Worm (Caenorhabditis elegans): ENCODE measurements around the gene clec-166.
A peak's percentile ranks its signal among the peaks of the same experiment; 100 is the strongest.

The clec-166 gene

ce11 chrIV:1266138-1266537, 15.0 kb upstream of the clec-166 start:
- TF ChIP-seq ahr-1 (tag; optimal IDR thresholded peaks at IDR 0.05) (no peak), elt-2 (tag; optimal IDR thresholded peaks at IDR 0.05) (peak; percentile 2)

ce11 chrIV:1264928-1265327, 13.8 kb upstream of the clec-166 start, which contains the start of gene F38A1.13:
F38A1.13 (plus strand) TSS chrIV:1265228.
- no peak for TF ChIP-seq mec-3 (tag; optimal IDR thresholded peaks at IDR 0.05; ENCODE audit: borderline replicate concordance)
- no peak for TF ChIP-seq ahr-1 (tag; optimal IDR thresholded peaks at IDR 0.05)

- TF ChIP-seq ama-1 (optimal IDR thresholded peaks at IDR 0.05) (no peak), madf-2 (tag; optimal IDR thresholded peaks at IDR 0.05) (no peak), dve-1 (tag; optimal IDR thresholded peaks at IDR 0.05) (no peak), nfya-1 (tag; optimal IDR thresholded peaks at IDR 0.05) (no peak), rnt-1 (tag; optimal IDR thresholded peaks at IDR 0.05) (no peak), C08G9.2 (tag; optimal IDR thresholded peaks at IDR 0.05) (no peak), unc-86 (tag; optimal IDR thresholded peaks at IDR 0.05) (no peak), ceh-45 (GFP tag; IDR thresholded peaks at IDR 0.05) (no peak), ets-4 (tag; optimal IDR thresholded peaks at IDR 0.05) (no peak), fkh-10 (GFP tag; optimal IDR thresholded peaks at IDR 0.05) (no peak), unc-42 (tag; optimal IDR thresholded peaks at IDR 0.05) (no peak), syd-9 (tag; optimal IDR thresholded peaks at IDR 0.05) (no peak), tbx-7 (tag; optimal IDR thresholded peaks at IDR 0.05) (no peak), ceh-34 (tag; optimal IDR thresholded peaks at IDR 0.05) (no peak), ahr-1 (tag; optimal IDR thresholded peaks at IDR 0.05) (no peak)
These were observed 10.8 kb upstream of the clec-166 start for ce11 chrIV:1261930-1262329.

DNA sequence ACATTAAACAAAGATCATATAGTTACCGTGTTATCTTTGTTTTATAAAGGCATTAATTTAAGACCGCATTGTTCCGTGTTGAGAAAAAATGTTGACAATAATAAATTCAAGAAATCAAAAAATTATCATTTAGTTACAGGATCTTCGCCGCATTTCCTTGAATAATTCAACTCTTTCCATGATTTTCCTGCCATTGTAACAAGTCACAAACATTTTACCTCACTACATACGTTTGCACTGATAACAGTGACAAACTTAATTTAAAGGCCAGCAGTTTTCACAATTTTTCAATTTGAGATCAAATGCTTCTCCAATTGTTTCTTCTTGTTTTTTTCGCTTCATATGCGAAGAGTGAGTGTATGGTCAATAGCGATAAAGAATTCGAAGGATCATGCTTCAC, 9.9 kb upstream of the clec-166 start, which contains the start of gene clec-169:
clec-169 (plus strand) TSS at position 301 of the 400 bp plus-strand sequence.
- TF ChIP-seq ceh-34 (tag; optimal IDR thresholded peaks at IDR 0.05) = no peak

DNA sequence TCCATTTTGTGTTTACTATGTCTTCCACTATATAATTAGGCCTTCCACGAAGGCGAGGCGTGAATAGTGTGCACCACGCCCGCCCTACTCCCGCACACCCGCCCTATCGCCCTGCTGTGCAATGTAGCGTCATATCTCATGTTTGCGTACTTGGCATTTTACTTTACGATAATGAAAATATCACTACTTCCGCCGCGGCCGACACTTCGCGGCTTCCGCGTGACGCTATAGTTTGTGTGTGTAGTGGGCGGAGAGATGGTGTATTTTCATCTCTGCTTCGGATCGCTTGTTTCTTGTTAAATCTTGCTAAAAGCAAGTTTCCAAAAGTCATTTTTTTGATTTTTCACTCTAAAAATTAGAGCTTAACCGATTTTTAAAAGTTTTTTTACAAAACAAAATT, 9.3 kb upstream of the clec-166 start:
- no peak for TF ChIP-seq zip-5 (tag; optimal IDR thresholded peaks at IDR 0.05)
- TF ChIP-seq che-1 (tag; optimal IDR thresholded peaks at IDR 0.05) = no peak
- TF ChIP-seq hlh-6 (tag; optimal IDR thresholded peaks at IDR 0.05) = no peak
- TF ChIP-seq ceh-22 (tag; optimal IDR thresholded peaks at IDR 0.05) = no peak
- no peak for TF ChIP-seq ceh-2 (tag; optimal IDR thresholded peaks at IDR 0.05)
- TF ChIP-seq hlh-13 (GFP tag; optimal IDR thresholded peaks at IDR 0.05) = no peak
- no peak for TF ChIP-seq ceh-48 (tag; optimal IDR thresholded peaks at IDR 0.05)
- no peak for TF ChIP-seq rnt-1 (tag; optimal IDR thresholded peaks at IDR 0.05)
- TF ChIP-seq C08G9.2 (tag; optimal IDR thresholded peaks at IDR 0.05) = no peak
- no peak for TF ChIP-seq fax-1 (tag; optimal IDR thresholded peaks at IDR 0.05)
- TF ChIP-seq ceh-14 (tag; optimal IDR thresholded peaks at IDR 0.05) = no peak

DNA sequence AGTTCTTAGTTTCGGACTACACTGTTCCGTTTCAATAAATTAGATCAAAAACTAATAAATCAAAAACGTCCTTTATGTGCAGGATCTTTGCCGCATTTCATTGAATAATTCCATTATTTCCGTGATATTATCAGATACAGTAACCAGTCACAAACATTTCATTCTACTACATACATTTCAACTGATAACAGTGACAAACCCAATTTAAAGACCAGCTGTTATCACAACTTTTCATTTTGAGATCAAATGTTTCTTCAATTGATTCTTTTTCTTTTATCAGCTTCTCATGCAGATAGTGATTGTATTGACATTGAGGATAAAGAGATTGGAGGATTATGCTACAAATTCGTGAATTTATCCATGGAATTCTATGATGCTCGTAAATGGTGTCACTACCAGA, 5.6 kb upstream of the clec-166 start, which contains the start of gene clec-168:
clec-168 (plus strand) TSS at position 247 of the 400 bp plus-strand sequence.
- TF ChIP-seq ceh-9 (tag; optimal IDR thresholded peaks at IDR 0.05) (no peak), sdc-2 (tag; optimal IDR thresholded peaks at IDR 0.05) (no peak), C38D4.7 (GFP tag; optimal IDR thresholded peaks at IDR 0.05) (no peak), F13H6.1 (tag; optimal IDR thresholded peaks at IDR 0.05) (no peak), ceh-34 (tag; optimal IDR thresholded peaks at IDR 0.05) (no peak), mec-3 (tag; optimal IDR thresholded peaks at IDR 0.05; ENCODE audit: borderline replicate concordance) (no peak), unc-86 (tag; optimal IDR thresholded peaks at IDR 0.05) (no peak), ceh-24 (tag; optimal IDR thresholded peaks at IDR 0.05) (no peak)

DNA sequence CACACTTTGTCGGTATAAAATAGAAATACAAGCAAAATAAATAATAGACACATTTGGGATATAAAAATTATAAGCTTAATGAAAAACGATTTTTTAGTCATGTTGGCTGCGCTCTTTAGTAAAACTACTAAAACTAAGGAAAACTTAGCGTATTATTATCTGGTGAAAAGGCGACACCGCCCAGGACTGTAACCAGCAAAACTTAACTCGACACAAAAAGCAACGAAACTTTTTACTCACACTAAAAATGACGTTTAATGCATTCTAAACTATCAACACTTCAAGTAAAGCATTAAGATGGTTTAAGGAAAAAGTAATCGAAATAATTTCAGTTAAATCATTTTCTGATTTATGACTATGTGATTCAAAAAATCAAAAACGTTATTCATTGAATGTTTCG, 4.5 kb upstream of the clec-166 start, which contains the start of gene clec-167:
clec-167 (minus strand) TSS at position 101 of the 400 bp plus-strand sequence.
- TF ChIP-seq ceh-30 (tag; optimal IDR thresholded peaks at IDR 0.05) (no peak), sox-2 (GFP tag; IDR thresholded peaks at IDR 0.05) (no peak), dve-1 (tag; optimal IDR thresholded peaks at IDR 0.05) (no peak), nhr-232 (tag; optimal IDR thresholded peaks at IDR 0.05) (no peak), ets-4 (tag; optimal IDR thresholded peaks at IDR 0.05) (no peak), T23F11.4 (GFP tag; optimal IDR thresholded peaks at IDR 0.05) (no peak), mec-3 (tag; optimal IDR thresholded peaks at IDR 0.05; ENCODE audit: borderline replicate concordance) (no peak), sox-4 (tag; optimal IDR thresholded peaks at IDR 0.05) (no peak), lim-6 (tag; optimal IDR thresholded peaks at IDR 0.05) (no peak), madf-2 (tag; optimal IDR thresholded peaks at IDR 0.05) (no peak), pha-2 (tag; optimal IDR thresholded peaks at IDR 0.05) (no peak), pat-9 (tag; optimal IDR thresholded peaks at IDR 0.05) (no peak), ceh-22 (tag; optimal IDR thresholded peaks at IDR 0.05) (no peak), ztf-16 (tag; optimal IDR thresholded peaks at IDR 0.05) (no peak)
